Worm (Caenorhabditis elegans): ENCODE results near the gene rml-3.

Gene rml-3

ce11 chrX:6256969-6257368 is 18.1 kb upstream of the rml-3 start:
- TF ChIP-seq W03F9.2 (tag; optimal IDR thresholded peaks at IDR 0.05) (no peak), him-1 (tag; optimal IDR thresholded peaks at IDR 0.05) (no peak), dao-5 (tag; optimal IDR thresholded peaks at IDR 0.05) (no peak)

- TF ChIP-seq him-1 (tag; optimal IDR thresholded peaks at IDR 0.05) (no peak), dao-5 (tag; optimal IDR thresholded peaks at IDR 0.05) (no peak), W03F9.2 (tag; optimal IDR thresholded peaks at IDR 0.05) (no peak)
These were observed 17.6 kb upstream of the rml-3 start for ce11 chrX:6256430-6256829.

ce11 chrX:6255561-6255960 is 16.7 kb upstream of the rml-3 start:
- TF ChIP-seq him-1 (tag; optimal IDR thresholded peaks at IDR 0.05) (no peak), dao-5 (tag; optimal IDR thresholded peaks at IDR 0.05) (peak; percentile 32)

- TF ChIP-seq dao-5 (tag; optimal IDR thresholded peaks at IDR 0.05) (no peak), W03F9.2 (tag; optimal IDR thresholded peaks at IDR 0.05) (no peak), him-1 (tag; optimal IDR thresholded peaks at IDR 0.05) (no peak)
These were observed 15.8 kb upstream of the rml-3 start for ce11 chrX:6254671-6255031.

ce11 chrX:6253899-6254670 is 15.2 kb upstream of the rml-3 start:
- peak; percentile 30 for TF ChIP-seq W03F9.2 (tag; optimal IDR thresholded peaks at IDR 0.05)
- no peak for TF ChIP-seq him-1 (tag; optimal IDR thresholded peaks at IDR 0.05)

- TF ChIP-seq him-1 (tag; optimal IDR thresholded peaks at IDR 0.05) = peak; percentile 5
- TF ChIP-seq W03F9.2 (tag; optimal IDR thresholded peaks at IDR 0.05) = no peak
These were observed 14.7 kb upstream of the rml-3 start for ce11 chrX:6253566-6253898.

ce11 chrX:6253160-6253559 is 14.3 kb upstream of the rml-3 start:
- TF ChIP-seq him-1 (tag; optimal IDR thresholded peaks at IDR 0.05) (no peak), dao-5 (tag; optimal IDR thresholded peaks at IDR 0.05) (no peak), W03F9.2 (tag; optimal IDR thresholded peaks at IDR 0.05) (no peak)

ce11 chrX:6252752-6253151 is 13.9 kb upstream of the rml-3 start:
- TF ChIP-seq W03F9.2 (tag; optimal IDR thresholded peaks at IDR 0.05) (no peak), him-1 (tag; optimal IDR thresholded peaks at IDR 0.05) (no peak), dao-5 (tag; optimal IDR thresholded peaks at IDR 0.05) (no peak)

- no peak for TF ChIP-seq dao-5 (tag; optimal IDR thresholded peaks at IDR 0.05)
- no peak for TF ChIP-seq W03F9.2 (tag; optimal IDR thresholded peaks at IDR 0.05)
- peak; percentile 45 for TF ChIP-seq him-1 (tag; optimal IDR thresholded peaks at IDR 0.05)
These were observed 13.2 kb upstream of the rml-3 start for ce11 chrX:6251947-6252617.

- TF ChIP-seq dao-5 (tag; optimal IDR thresholded peaks at IDR 0.05) (no peak), W03F9.2 (tag; optimal IDR thresholded peaks at IDR 0.05) (no peak), him-1 (tag; optimal IDR thresholded peaks at IDR 0.05) (no peak)
These were observed 12.5 kb upstream of the rml-3 start for ce11 chrX:6251321-6251720.

ce11 chrX:6250866-6251265 is 12.0 kb upstream of the rml-3 start:
- TF ChIP-seq W03F9.2 (tag; optimal IDR thresholded peaks at IDR 0.05) (no peak), him-1 (tag; optimal IDR thresholded peaks at IDR 0.05) (no peak), dao-5 (tag; optimal IDR thresholded peaks at IDR 0.05) (no peak)

- no peak for TF ChIP-seq W03F9.2 (tag; optimal IDR thresholded peaks at IDR 0.05)
- no peak for TF ChIP-seq him-1 (tag; optimal IDR thresholded peaks at IDR 0.05)
- TF ChIP-seq dao-5 (tag; optimal IDR thresholded peaks at IDR 0.05) = no peak
These were observed 11.4 kb upstream of the rml-3 start for ce11 chrX:6250272-6250752.

- TF ChIP-seq dao-5 (tag; optimal IDR thresholded peaks at IDR 0.05) (no peak), him-1 (tag; optimal IDR thresholded peaks at IDR 0.05) (no peak), W03F9.2 (tag; optimal IDR thresholded peaks at IDR 0.05) (no peak)
These were observed 10.2 kb upstream of the rml-3 start for ce11 chrX:6248778-6249658.

ce11 chrX:6247869-6248268 is 9.0 kb upstream of the rml-3 start:
- no peak for TF ChIP-seq him-1 (tag; optimal IDR thresholded peaks at IDR 0.05)
- TF ChIP-seq W03F9.2 (tag; optimal IDR thresholded peaks at IDR 0.05) = no peak
- no peak for TF ChIP-seq dao-5 (tag; optimal IDR thresholded peaks at IDR 0.05)

Data from whole organism, L4/young adult.